Fruit fly (Drosophila melanogaster) whole organism, embryonic: Measurements from ENCODE around the gene CG9444.

Experiments used
- Atf-2 ChIP-seq: fragments of 200-800 bp; sonication (Bioruptor generic); optimal IDR thresholded peaks from 2 replicates; lab custom pipeline; 2016; ENCODE audit warnings: missing biosample characterization, missing genetic modification characterization
- CG11093 ChIP-seq: fragments of 200-800 bp; sonication (Bioruptor generic); IDR thresholded peaks from 3 replicates; pipeline ENCODE4 v1.3.6; 2022; ENCODE audit warnings: missing biosample characterization, missing genetic modification characterization
- CG12299 ChIP-seq: fragments of 200-800 bp; sonication (Bioruptor generic); optimal IDR thresholded peaks from 2 replicates; lab custom pipeline; 2018; ENCODE audit warnings: missing biosample characterization, mild to moderate bottlenecking, missing genetic modification characterization
- CG12659 ChIP-seq: fragments of 200-800 bp; sonication (Bioruptor generic); optimal IDR thresholded peaks from 3 replicates; lab custom pipeline; 2017; ENCODE audit warnings: mild to moderate bottlenecking, missing biosample characterization, missing genetic modification reagents, missing genetic modification characterization
- CG12942 ChIP-seq: fragments of 200-800 bp; sonication (Bioruptor generic); optimal IDR thresholded peaks from 3 replicates; lab custom pipeline; 2016; ENCODE audit warnings: missing biosample characterization, missing genetic modification characterization
- CG14667 ChIP-seq: fragments of 200-800 bp; sonication (Bioruptor generic); IDR thresholded peaks from 2 replicates; pipeline ENCODE4 v1.3.6; 2022; ENCODE audit warnings: missing biosample characterization, missing genetic modification characterization
- CG14860 ChIP-seq: fragments of 200-800 bp; sonication (Bioruptor generic); IDR thresholded peaks from 3 replicates; pipeline ENCODE4 v1.3.6; 2022; ENCODE audit warnings: missing biosample characterization, missing genetic modification characterization; ENCODE audit not compliant: partially characterized antibody
- CG15479 ChIP-seq: fragments of 200-800 bp; sonication (Bioruptor generic); optimal IDR thresholded peaks from 3 replicates; lab custom pipeline; 2019; ENCODE audit warnings: missing biosample characterization, mild to moderate bottlenecking, missing genetic modification characterization, moderate library complexity
- CG16813 ChIP-seq: fragments of 200-800 bp; sonication (Bioruptor generic); IDR thresholded peaks from 3 replicates; pipeline ENCODE4 v1.3.6; 2022; ENCODE audit warnings: missing biosample characterization, missing genetic modification characterization; ENCODE audit not compliant: partially characterized antibody
- CG2202 ChIP-seq: fragments of 200-800 bp; sonication (Bioruptor generic); optimal IDR thresholded peaks from 2 replicates; lab custom pipeline; 2018; ENCODE audit warnings: missing biosample characterization, mild to moderate bottlenecking, missing genetic modification characterization
- CG32772 ChIP-seq: fragments of 200-800 bp; sonication (Bioruptor generic); IDR thresholded peaks from 2 replicates; pipeline ENCODE4 v1.3.6; 2022; ENCODE audit warnings: missing biosample characterization, missing genetic modification characterization
- CG4282 ChIP-seq: fragments of 200-800 bp; sonication (Bioruptor generic); optimal IDR thresholded peaks from 2 replicates; lab custom pipeline; 2016; ENCODE audit warnings: missing biosample characterization, missing genetic modification characterization
- CG6272 ChIP-seq: fragments of 200-800 bp; sonication (Bioruptor generic); IDR thresholded peaks from 2 replicates; pipeline ENCODE4 v1.3.6; 2022; ENCODE audit warnings: missing biosample characterization, missing genetic modification characterization
- CG8478 ChIP-seq: fragments of >200 bp; optimal IDR thresholded peaks from 2 replicates; lab custom pipeline; 2018
- Camta ChIP-seq: fragments of 200-800 bp; sonication (Bioruptor generic); optimal IDR thresholded peaks from 2 replicates; lab custom pipeline; 2016; ENCODE audit warnings: missing biosample characterization, missing genetic modification characterization
- D19A ChIP-seq: fragments of 200-800 bp; optimal IDR thresholded peaks from 3 replicates; lab custom pipeline; 2019; ENCODE audit warnings: missing biosample characterization, mild to moderate bottlenecking, missing genetic modification characterization, moderate library complexity
- Dfd ChIP-seq, 2 experiments: fragments of >200 bp; optimal IDR thresholded peaks; 2 replicates each; lab custom pipeline; 2017; ENCODE audit warnings: missing biosample characterization in 2 of 2, missing genetic modification characterization in 2 of 2
- Dll ChIP-seq: fragments of 200-800 bp; sonication (Bioruptor generic); IDR thresholded peaks from 4 replicates; pipeline ENCODE4 v1.3.6; 2022; ENCODE audit warnings: missing biosample characterization, missing genetic modification characterization; ENCODE audit not compliant: partially characterized antibody
- Ets65A ChIP-seq: fragments of 200-800 bp; sonication (Bioruptor generic); peaks from one replicate; lab custom pipeline; 2016; ENCODE audit warnings: missing biosample characterization, missing genetic modification characterization
- HmgD ChIP-seq: fragments of 200-800 bp; sonication (Bioruptor generic); optimal IDR thresholded peaks from 3 replicates; lab custom pipeline; 2016; ENCODE audit warnings: missing biosample characterization, missing genetic modification characterization
- Hr51 ChIP-seq, 2 experiments: fragments of 200-800 bp; sonication (Bioruptor generic); optimal IDR thresholded peaks; 2 replicates in 1 of 2; 3 replicates in 1 of 2; lab custom pipeline; 2016 to 2018; ENCODE audit warnings: missing biosample characterization in 2 of 2, missing genetic modification characterization in 2 of 2, mild to moderate bottlenecking in 1 of 2, moderate library complexity in 1 of 2
- Hr78 ChIP-seq, 2 experiments: fragments of 200-800 bp in 1 of 2; fragments of >200 bp in 1 of 2; sonication (Bioruptor generic) in 1 of 2; optimal IDR thresholded peaks; 2 replicates each; lab custom pipeline; 2017 to 2019; ENCODE audit warnings: missing biosample characterization in 2 of 2, missing genetic modification characterization in 2 of 2, mild to moderate bottlenecking in 1 of 2, moderate library complexity in 1 of 2
- MTF-1 ChIP-seq: fragments of 200-800 bp; sonication (Bioruptor generic); optimal IDR thresholded peaks from 2 replicates; lab custom pipeline; 2018; ENCODE audit warnings: missing biosample characterization, mild to moderate bottlenecking, missing genetic modification characterization, borderline replicate concordance
- Myb ChIP-seq: fragments of 200-800 bp; sonication (Bioruptor generic); optimal IDR thresholded peaks from 2 replicates; lab custom pipeline; 2016; ENCODE audit warnings: missing biosample characterization, missing genetic modification characterization
- NFAT ChIP-seq: fragments of 200-800 bp; sonication (Bioruptor generic); IDR thresholded peaks from 2 replicates; pipeline ENCODE4 v1.3.6; 2022; ENCODE audit warnings: missing biosample characterization, missing genetic modification characterization
- Nf-YC ChIP-seq: fragments of 200-800 bp; optimal IDR thresholded peaks from 3 replicates; lab custom pipeline; 2019; ENCODE audit warnings: missing biosample characterization, mild to moderate bottlenecking, missing genetic modification characterization, moderate library complexity
- Rfx ChIP-seq: fragments of 200-800 bp; sonication (Bioruptor generic); IDR thresholded peaks from 2 replicates; pipeline ENCODE4 v1.3.6; 2022; ENCODE audit warnings: missing biosample characterization, missing genetic modification characterization
- ac ChIP-seq: fragments of 200-800 bp; sonication (Bioruptor generic); optimal IDR thresholded peaks from 3 replicates; lab custom pipeline; 2017; ENCODE audit warnings: missing biosample characterization, mild to moderate bottlenecking, missing genetic modification characterization
- al ChIP-seq: fragments of 200-800 bp; sonication (Bioruptor generic); IDR thresholded peaks from 2 replicates; pipeline ENCODE4 v1.3.6; 2022; ENCODE audit warnings: missing biosample characterization, missing genetic modification characterization
- amos ChIP-seq: fragments of 200-800 bp; sonication (Bioruptor generic); IDR thresholded peaks from 2 replicates; pipeline ENCODE4 v1.3.6; 2022; ENCODE audit warnings: missing biosample characterization, missing genetic modification characterization; ENCODE audit not compliant: partially characterized antibody
- ato ChIP-seq: fragments of 200-800 bp; sonication (Bioruptor generic); IDR thresholded peaks from 2 replicates; pipeline ENCODE4 v1.3.6; 2022; ENCODE audit warnings: missing biosample characterization, missing genetic modification characterization; ENCODE audit not compliant: partially characterized antibody
- cad ChIP-seq: fragments of >200 bp; optimal IDR thresholded peaks from 2 replicates; lab custom pipeline; 2017; ENCODE audit warnings: missing biosample characterization, missing genetic modification characterization
- caup ChIP-seq: fragments of 200-800 bp; sonication (Bioruptor generic); optimal IDR thresholded peaks from 3 replicates; lab custom pipeline; 2017; ENCODE audit warnings: missing biosample characterization, mild to moderate bottlenecking, missing genetic modification characterization, moderate library complexity; ENCODE audit not compliant: severe bottlenecking
- danr ChIP-seq: fragments of 200-800 bp; sonication (Bioruptor generic); IDR thresholded peaks from 2 replicates; pipeline ENCODE4 v1.3.6; 2022; ENCODE audit warnings: missing biosample characterization, missing genetic modification characterization
- esg ChIP-seq: fragments of 200-800 bp; sonication (Bioruptor generic); conservative IDR thresholded peaks from 2 replicates; pipeline ENCODE4 v1.3.6; 2022; ENCODE audit warnings: missing biosample characterization, missing genetic modification characterization
- fd3F ChIP-seq: fragments of 200-800 bp; sonication (Bioruptor generic); optimal IDR thresholded peaks from 2 replicates; lab custom pipeline; 2018; ENCODE audit warnings: missing biosample characterization, mild to moderate bottlenecking, missing genetic modification characterization, moderate library complexity
- grn ChIP-seq: fragments of 200-800 bp; sonication (Bioruptor generic); optimal IDR thresholded peaks from 3 replicates; lab custom pipeline; 2017; ENCODE audit warnings: missing biosample characterization, missing genetic modification characterization
- gsb-n ChIP-seq: fragments of 200-800 bp; sonication (Bioruptor generic); optimal IDR thresholded peaks from 3 replicates; lab custom pipeline; 2018; ENCODE audit warnings: missing biosample characterization, mild to moderate bottlenecking, missing genetic modification characterization
- gt ChIP-seq: fragments of 200-800 bp; sonication (Bioruptor generic); IDR thresholded peaks from 2 replicates; pipeline ENCODE4 v1.3.6; 2022; ENCODE audit warnings: missing biosample characterization, missing genetic modification characterization
- ken ChIP-seq: fragments of 200-800 bp; sonication (Bioruptor generic); IDR thresholded peaks from 3 replicates; pipeline ENCODE4 v1.3.6; 2022; ENCODE audit warnings: missing biosample characterization, missing genetic modification characterization
- klu ChIP-seq: fragments of 200-800 bp; sonication (Bioruptor generic); IDR thresholded peaks from 2 replicates; pipeline ENCODE4 v1.3.6; 2022; ENCODE audit warnings: missing biosample characterization, missing genetic modification characterization
- mld ChIP-seq: fragments of 200-800 bp; sonication (Bioruptor generic); IDR thresholded peaks from 3 replicates; pipeline ENCODE4 v1.3.6; 2022; ENCODE audit warnings: missing biosample characterization, missing genetic modification characterization; ENCODE audit not compliant: partially characterized antibody
- nerfin-1 ChIP-seq: fragments of 200-800 bp; sonication (Bioruptor generic); optimal IDR thresholded peaks from 3 replicates; lab custom pipeline; 2019; ENCODE audit warnings: missing biosample characterization, mild to moderate bottlenecking, missing genetic modification characterization, moderate library complexity
- nerfin-2 ChIP-seq: fragments of 200-800 bp; sonication (Bioruptor generic); IDR thresholded peaks from 2 replicates; pipeline ENCODE4 v1.3.6; 2022; ENCODE audit warnings: missing biosample characterization, missing genetic modification characterization; ENCODE audit not compliant: partially characterized antibody
- oc ChIP-seq: fragments of 200-800 bp; sonication (Bioruptor generic); optimal IDR thresholded peaks from 2 replicates; lab custom pipeline; 2018; ENCODE audit warnings: missing biosample characterization, mild to moderate bottlenecking, missing genetic modification characterization, moderate library complexity
- toy ChIP-seq: fragments of 200-800 bp; sonication (Bioruptor generic); IDR thresholded peaks from 2 replicates; pipeline ENCODE4 v1.3.6; 2022; ENCODE audit warnings: missing biosample characterization, missing genetic modification characterization
- wdn ChIP-seq: fragments of 200-800 bp; sonication (Bioruptor generic); IDR thresholded peaks from 2 replicates; pipeline ENCODE4 v1.3.6; 2022; ENCODE audit warnings: missing biosample characterization, missing genetic modification characterization
- yki ChIP-seq: fragments of >200 bp; optimal IDR thresholded peaks from 3 replicates; lab custom pipeline; 2018
- zen ChIP-seq: fragments of 200-800 bp; sonication (Bioruptor generic); optimal IDR thresholded peaks from 3 replicates; lab custom pipeline; 2018; ENCODE audit warnings: missing biosample characterization, mild to moderate bottlenecking, missing genetic modification characterization, moderate library complexity

Gene CG9444

dm6 chr3R:9637361-9637760 is 46.7 kb downstream of the CG9444 start, which contains the start of gene Scm (continued):
- TF ChIP-seq CG14667 (GFP tag; lab: Robert Waterston, UW) (no peak), CG14860 (GFP tag; lab: Robert Waterston, UW) (peak; percentile 85), CG32772 (GFP tag; lab: Robert Waterston, UW) (no peak), amos (peak; percentile 92), klu (GFP tag; lab: Robert Waterston, UW) (no peak), nerfin-1 (peak; percentile 53), nerfin-2 (GFP tag; lab: Robert Waterston, UW) (peak; percentile 80), Myb (GFP tag; lab: Kevin White, UChicago) (peak; percentile 94), mld (GFP tag; lab: Robert Waterston, UW) (peak; percentile 51; the same call in 1 of the 3 replicates), Dll (GFP tag; lab: Robert Waterston, UW) (peak; percentile 90), Rfx (GFP tag; lab: Robert Waterston, UW) (peak; percentile 24; the same call in 1 of the 2 replicates), zen (tag; lab: Kevin White, UChicago) (peak; percentile 56), esg (no peak), Nf-YC (peak; percentile 63), caup (GFP tag; lab: Kevin White, UChicago) (no peak), gsb-n (peak; percentile 46), CG16813 (GFP tag; lab: Robert Waterston, UW) (peak; percentile 91), CG12659 (GFP tag; lab: Kevin White, UChicago) (peak; percentile 79), HmgD (GFP tag; lab: Kevin White, UChicago) (peak; percentile 61), CG12299 (tag; lab: Kevin White, UChicago) (peak; percentile 23), CG2202 (tag; lab: Kevin White, UChicago) (peak; percentile 2), cad (GFP tag; lab: Kevin White, UChicago) (no peak)

DNA sequence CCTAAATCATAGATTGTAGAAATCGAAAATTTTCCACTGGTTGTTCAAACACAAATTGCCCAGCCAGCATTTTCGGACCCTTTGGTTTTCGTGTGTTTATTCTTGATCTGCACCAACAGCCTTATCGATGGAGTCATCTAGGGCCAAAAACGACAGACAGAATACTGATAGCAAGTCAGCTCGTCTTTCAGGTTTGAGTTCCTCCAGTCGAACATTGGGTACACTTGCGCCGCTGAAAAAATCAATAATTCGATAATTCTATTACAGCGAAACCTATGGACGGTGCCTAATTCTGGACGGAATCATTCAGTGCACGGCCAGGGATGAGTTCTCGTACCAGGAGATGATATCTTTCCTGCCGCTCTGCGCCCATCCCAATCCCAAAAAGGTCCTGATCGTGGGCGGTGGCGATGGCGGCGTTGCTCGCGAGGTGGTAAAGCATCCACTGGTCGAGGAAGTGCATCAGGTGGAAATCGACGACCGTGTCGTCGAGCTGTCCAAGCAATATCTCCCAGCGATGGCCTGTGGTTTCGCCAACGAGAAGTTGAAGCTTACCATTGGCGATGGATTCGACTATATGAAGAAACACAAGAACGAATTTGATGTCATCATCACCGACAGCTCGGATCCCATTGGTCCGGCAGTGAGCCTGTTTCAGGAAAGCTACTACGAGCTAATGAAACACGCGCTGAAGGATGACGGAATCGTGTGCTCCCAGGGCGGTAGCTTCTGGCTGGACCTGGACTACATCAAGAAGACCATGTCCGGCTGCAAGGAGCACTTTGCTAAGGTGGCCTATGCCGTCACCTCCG is 51.7 kb downstream of the CG9444 start:
- TF ChIP-seq ac (no peak), MTF-1 (GFP tag; lab: Kevin White, UChicago) (no peak), wdn (GFP tag; lab: Robert Waterston, UW) (no peak), yki (lab: Kevin White, UChicago) (no peak), CG15479 (peak; percentile 72), CG6272 (GFP tag; lab: Robert Waterston, UW) (no peak), CG4282 (GFP tag; lab: Kevin White, UChicago) (no peak), al (GFP tag; lab: Robert Waterston, UW) (no peak), CG12942 (GFP tag; lab: Kevin White, UChicago) (no peak), toy (no peak), grn (GFP tag; lab: Kevin White, UChicago) (peak; percentile 47), Dfd (GFP tag; optimal IDR thresholded peaks at IDR 0.05; lab: Kevin White, UChicago) (no peak), ato (GFP tag; lab: Robert Waterston, UW) (0 out of 2 replicates have a peak, but pooled peaks have one; percentile 23), cad (GFP tag; lab: Kevin White, UChicago) (no peak), CG11093 (GFP tag; lab: Robert Waterston, UW) (no peak), Hr78 (GFP tag; optimal IDR thresholded peaks at IDR 0.05; lab: Kevin White, UChicago) (no peak), gt (GFP tag; lab: Robert Waterston, UW) (no peak), oc (tag; lab: Kevin White, UChicago) (no peak), Camta (no peak), fd3F (GFP tag; lab: Kevin White, UChicago) (no peak), CG8478 (lab: Kevin White, UChicago) (peak; percentile 27), NFAT (no peak), ken (no peak), danr (GFP tag; lab: Robert Waterston, UW) (no peak), Hr51 (GFP tag; optimal IDR thresholded peaks at IDR 0.05; lab: Kevin White, UChicago) (no peak), D19A (peak; percentile 67), Atf-2 (GFP tag; lab: Kevin White, UChicago) (no peak), Ets65A (GFP tag; lab: Kevin White, UChicago) (peak; percentile 91)
